Worm (Caenorhabditis elegans): Measurements from ENCODE around the gene col-73.

DNA sequence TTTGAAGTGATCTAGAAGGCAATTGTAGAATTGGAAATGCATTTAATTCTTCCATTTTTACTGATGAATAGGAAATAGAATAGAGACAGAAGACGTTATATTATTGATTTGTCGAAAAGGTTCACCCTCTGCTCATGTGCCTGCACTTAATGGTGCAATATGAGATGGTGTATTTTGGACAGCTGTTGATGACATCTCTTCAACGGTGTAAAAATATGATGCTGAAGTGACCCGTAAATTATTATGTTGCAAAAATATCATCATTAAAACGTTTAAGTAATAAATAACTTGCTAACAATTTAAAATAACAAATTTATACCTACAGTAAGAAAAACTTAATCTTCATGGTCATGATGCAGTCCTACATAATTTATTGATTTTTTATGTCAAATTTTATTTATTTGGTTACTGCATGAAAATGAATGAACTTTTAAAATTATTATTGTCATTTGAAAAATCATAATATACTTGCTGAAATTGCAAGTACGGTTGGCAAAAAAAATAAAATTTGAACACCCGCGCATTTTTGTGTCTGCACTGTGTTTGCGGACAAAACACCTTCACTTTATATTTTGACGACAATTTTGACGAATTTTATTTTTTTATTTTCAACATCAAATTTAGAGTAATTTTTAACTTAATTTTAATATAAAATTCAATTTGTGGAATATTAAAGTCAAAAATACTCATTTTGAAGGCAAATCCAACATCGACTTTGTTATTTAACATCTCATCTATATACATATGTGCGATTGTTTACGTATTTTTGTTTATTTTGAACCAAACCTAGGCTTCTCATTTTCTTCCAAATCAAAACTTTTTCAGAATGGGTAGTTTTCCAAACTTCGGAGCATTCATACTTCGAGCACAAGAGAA, 45.0 kb downstream of the col-73 start, which contains the start of the genes fbxb-88 and tbck-1:
- TF ChIP-seq ama-1 (optimal IDR thresholded peaks at IDR 0.05) (no peak), ets-7 (tag; optimal IDR thresholded peaks at IDR 0.05) (no peak), aly-1 (tag; optimal IDR thresholded peaks at IDR 0.05) (no peak)
